Worm (Caenorhabditis elegans) whole organism, L4 larva: ENCODE data around the gene end-1.

Experiments
- F44E2.7 ChIP-seq: fragments of 200-800 bp; sonication (Bioruptor generic); IDR thresholded peaks from 2 replicates; pipeline ENCODE4 v2.1.2; 2022; ENCODE audit warnings: missing genetic modification characterization, missing compliant biosample characterization
- F49E8.2 ChIP-seq: sonication (generic microtip); optimal IDR thresholded peaks from 2 replicates; lab custom pipeline; 2016; ENCODE audit warnings: missing compliant biosample characterization, mild to moderate bottlenecking, missing genetic modification characterization, borderline replicate concordance
- Y75B8A.6 ChIP-seq: fragments of 200-800 bp; sonication (Bioruptor generic); IDR thresholded peaks from 2 replicates; pipeline ENCODE4 v1.3.6; 2022; ENCODE audit warnings: missing genetic modification reagents, missing genetic modification characterization, missing compliant biosample characterization
- aha-1 ChIP-seq: fragments of 150-350 bp; peaks from one replicate; lab custom pipeline; 2014; ENCODE audit warnings: missing biosample characterization, missing genetic modification characterization
- ama-1 ChIP-seq: fragments of 150-350 bp; optimal IDR thresholded peaks from 2 replicates; lab custom pipeline; 2014; ENCODE audit warnings: inconsistent platforms, mixed read lengths
- ceh-44 ChIP-seq: fragments of 200-800 bp; sonication (Bioruptor generic); IDR thresholded peaks from 2 replicates; pipeline ENCODE4 v1.3.6; 2022; ENCODE audit warnings: missing genetic modification reagents, missing genetic modification characterization, missing compliant biosample characterization
- ceh-82 ChIP-seq: sonication (generic microtip); optimal IDR thresholded peaks from 2 replicates; lab custom pipeline; 2017; ENCODE audit warnings: missing biosample characterization, missing genetic modification characterization
- ces-1 ChIP-seq: fragments of 150-350 bp; sonication (generic microtip); optimal IDR thresholded peaks from 4 replicates; lab custom pipeline; 2014; ENCODE audit warnings: missing biosample characterization, missing genetic modification reagents, missing genetic modification characterization
- ctbp-1 ChIP-seq: fragments of 200-800 bp; sonication (Bioruptor generic); IDR thresholded peaks from 2 replicates; pipeline ENCODE4 v1.3.6; 2022; ENCODE audit warnings: missing genetic modification reagents, missing genetic modification characterization, missing compliant biosample characterization
- daf-8 ChIP-seq: fragments of 200-800 bp; sonication (Bioruptor generic); IDR thresholded peaks from 2 replicates; pipeline ENCODE4 v1.3.6; 2022; ENCODE audit warnings: missing genetic modification characterization, missing compliant biosample characterization
- dpl-1 ChIP-seq: fragments of 150-350 bp; optimal IDR thresholded peaks from 2 replicates; lab custom pipeline; 2014; ENCODE audit warnings: missing biosample characterization, missing genetic modification reagents, missing genetic modification characterization
- dve-1 ChIP-seq: sonication (generic microtip); optimal IDR thresholded peaks from 2 replicates; lab custom pipeline; 2017; ENCODE audit warnings: antibody characterized with exemption, mild to moderate bottlenecking, missing genetic modification characterization, missing compliant biosample characterization; ENCODE audit not compliant: insufficient read depth
- egl-43 ChIP-seq: fragments of 200-800 bp; sonication (Bioruptor generic); IDR thresholded peaks from 2 replicates; pipeline ENCODE4 v1.3.6; 2022; ENCODE audit warnings: missing genetic modification reagents, missing genetic modification characterization, missing compliant biosample characterization
- fkh-10 ChIP-seq: fragments of 150-350 bp; optimal IDR thresholded peaks from 2 replicates; lab custom pipeline; 2014; ENCODE audit warnings: missing biosample characterization, missing genetic modification reagents, missing genetic modification characterization
- gei-8 ChIP-seq: fragments of 200-800 bp; sonication (Bioruptor generic); optimal IDR thresholded peaks from 2 replicates; lab custom pipeline; 2018; ENCODE audit warnings: mild to moderate bottlenecking, missing genetic modification characterization, missing compliant biosample characterization
- lin-38 ChIP-seq: fragments of 200-800 bp; sonication (Bioruptor generic); IDR thresholded peaks from 2 replicates; pipeline ENCODE4 v1.3.6; 2022; ENCODE audit warnings: missing genetic modification reagents, missing genetic modification characterization, missing compliant biosample characterization
- lir-3 ChIP-seq: sonication (generic microtip); optimal IDR thresholded peaks from 2 replicates; lab custom pipeline; 2016; ENCODE audit warnings: mild to moderate bottlenecking, missing genetic modification characterization, missing compliant biosample characterization
- mdl-1 ChIP-seq, 2 experiments: fragments of 150-350 bp in 1 of 2; sonication (generic microtip) in 1 of 2; optimal IDR thresholded peaks; 2 replicates each; lab custom pipeline; 2014 to 2017; ENCODE audit warnings: missing biosample characterization in 2 of 2, missing genetic modification characterization in 2 of 2
- mdt-29 ChIP-seq: fragments of 200-800 bp; sonication (Bioruptor generic); IDR thresholded peaks from 2 replicates; pipeline ENCODE4 v1.3.6; 2022; ENCODE audit warnings: missing genetic modification reagents, missing genetic modification characterization, missing compliant biosample characterization
- mxl-3 ChIP-seq: fragments of 200-800 bp; sonication (Bioruptor generic); optimal IDR thresholded peaks from 2 replicates; lab custom pipeline; 2018; ENCODE audit warnings: mild to moderate bottlenecking, missing genetic modification characterization, missing compliant biosample characterization
- nhr-11 ChIP-seq: fragments of 150-350 bp; optimal IDR thresholded peaks from 2 replicates; lab custom pipeline; 2014; ENCODE audit warnings: missing biosample characterization, missing genetic modification characterization
- nhr-237 ChIP-seq: sonication (generic microtip); optimal IDR thresholded peaks from 2 replicates; lab custom pipeline; 2017; ENCODE audit warnings: missing biosample characterization, missing genetic modification characterization
- nhr-41 ChIP-seq: fragments of 200-800 bp; sonication (Bioruptor generic); IDR thresholded peaks from 2 replicates; pipeline ENCODE4 v1.3.6; 2022; ENCODE audit warnings: missing genetic modification reagents, missing genetic modification characterization, missing compliant biosample characterization
- nhr-6 ChIP-seq: fragments of 150-350 bp; optimal IDR thresholded peaks from 2 replicates; lab custom pipeline; 2014; ENCODE audit warnings: missing biosample characterization, missing genetic modification characterization
- nhr-76 ChIP-seq: fragments of 150-350 bp; optimal IDR thresholded peaks from 2 replicates; lab custom pipeline; 2014; ENCODE audit warnings: missing biosample characterization, missing genetic modification characterization
- nhr-77 ChIP-seq: fragments of 150-350 bp; optimal IDR thresholded peaks from 2 replicates; lab custom pipeline; 2014; ENCODE audit warnings: missing biosample characterization, missing genetic modification characterization
- pha-4 ChIP-seq, 2 experiments: fragments of 150-350 bp in 1 of 2; fragments of 200-800 bp in 1 of 2; sonication (Bioruptor generic) in 1 of 2; IDR thresholded peaks in 1 of 2; optimal IDR thresholded peaks in 1 of 2; 2 replicates each; pipeline versions ENCODE4 v1.3.6 to Lab custom; 2014 to 2022; ENCODE audit warnings: missing genetic modification characterization in 2 of 2, missing genetic modification reagents in 2 of 2, missing biosample characterization in 1 of 2, missing compliant biosample characterization in 1 of 2
- rbr-2 ChIP-seq: sonication (generic microtip); optimal IDR thresholded peaks from 2 replicates; lab custom pipeline; 2016; ENCODE audit warnings: missing genotype, missing genetic modification characterization, missing compliant biosample characterization
- saeg-2 ChIP-seq: fragments of 200-800 bp; sonication (Bioruptor generic); IDR thresholded peaks from 2 replicates; pipeline ENCODE4 v1.3.6; 2022; ENCODE audit warnings: missing genetic modification reagents, missing genetic modification characterization, missing compliant biosample characterization
- set-16 ChIP-seq: fragments of 200-800 bp; sonication (Bioruptor generic); IDR thresholded peaks from 2 replicates; pipeline ENCODE4 v1.3.6; 2022; ENCODE audit warnings: missing genetic modification reagents, missing genetic modification characterization, missing compliant biosample characterization
- snpc-1.2 ChIP-seq: fragments of 200-800 bp; sonication (Bioruptor generic); IDR thresholded peaks from 2 replicates; pipeline ENCODE4 v1.3.6; 2022; ENCODE audit warnings: missing genetic modification reagents, missing genetic modification characterization, missing compliant biosample characterization
- spr-1 ChIP-seq: sonication (generic microtip); optimal IDR thresholded peaks from 2 replicates; lab custom pipeline; 2016; ENCODE audit warnings: mild to moderate bottlenecking, missing genetic modification characterization, missing compliant biosample characterization
- spr-3 ChIP-seq: fragments of 200-800 bp; sonication (Bioruptor generic); optimal IDR thresholded peaks from 2 replicates; lab custom pipeline; 2018; ENCODE audit warnings: mild to moderate bottlenecking, missing genetic modification characterization, missing compliant biosample characterization
- tra-1 ChIP-seq: fragments of 200-800 bp; sonication (Bioruptor generic); IDR thresholded peaks from 2 replicates; pipeline ENCODE4 v1.3.6; 2022; ENCODE audit warnings: missing genetic modification reagents, missing genetic modification characterization, missing compliant biosample characterization
- unc-130 ChIP-seq: sonication (generic microtip); optimal IDR thresholded peaks from 2 replicates; lab custom pipeline; 2016; ENCODE audit warnings: missing genetic modification reagents, missing genetic modification characterization, missing compliant biosample characterization
- unc-62 ChIP-seq, 3 experiments: fragments of 150-350 bp in 1 of 3; sonication (generic microtip); optimal IDR thresholded peaks in 2 of 3; peaks in 1 of 3; 1 replicate in 1 of 3; 2 replicates in 2 of 3; lab custom pipeline; 2014 to 2017; ENCODE audit warnings: missing biosample characterization in 3 of 3, missing genetic modification characterization in 3 of 3, missing genetic modification reagents in 3 of 3, missing genotype in 1 of 3
- vab-7 ChIP-seq: fragments of 200-800 bp; sonication (Bioruptor generic); IDR thresholded peaks from 2 replicates; pipeline ENCODE4 v1.3.6; 2022; ENCODE audit warnings: missing genetic modification reagents, missing genetic modification characterization, missing compliant biosample characterization
- zag-1 ChIP-seq: fragments of 150-350 bp; optimal IDR thresholded peaks from 2 replicates; lab custom pipeline; 2014; ENCODE audit warnings: missing biosample characterization, missing genetic modification characterization
- ztf-11 ChIP-seq: fragments of 150-350 bp; optimal IDR thresholded peaks from 2 replicates; lab custom pipeline; 2014; ENCODE audit warnings: missing biosample characterization, missing genetic modification characterization
- ztf-7 ChIP-seq: fragments of 150-350 bp; optimal IDR thresholded peaks from 2 replicates; lab custom pipeline; 2014; ENCODE audit warnings: missing biosample characterization, missing genetic modification characterization

Gene end-1

ce11 chrV:14008353-14008859 lies 23.5 kb downstream of the end-1 start (continued):
- TF ChIP-seq ces-1 (GFP tag; lab: Kevin White, UChicago) (no peak), pha-4 (GFP tag; IDR thresholded peaks at IDR 0.05; lab: Robert Waterston, UW) (peak; percentile 35; the same call in 1 of the 2 replicates), pha-4 (tag; optimal IDR thresholded peaks at IDR 0.05; lab: Kevin White, UChicago) (no peak), dpl-1 (GFP tag; lab: Kevin White, UChicago) (peak; percentile 46), unc-130 (GFP tag; lab: Kevin White, UChicago) (peak; percentile 20), rbr-2 (peak; percentile 28), ceh-82 (tag; lab: Kevin White, UChicago) (no peak), Y75B8A.6 (no peak), daf-8 (GFP tag; lab: Robert Waterston, UW) (no peak), ztf-11 (tag; lab: Kevin White, UChicago) (no peak), lin-38 (GFP tag; lab: Robert Waterston, UW) (peak; percentile 47), set-16 (GFP tag; lab: Robert Waterston, UW) (no peak), nhr-77 (tag; lab: Kevin White, UChicago) (no peak), mxl-3 (GFP tag; lab: Kevin White, UChicago) (no peak), ceh-44 (GFP tag; lab: Robert Waterston, UW) (no peak), ctbp-1 (GFP tag; lab: Robert Waterston, UW) (0 out of 2 replicates have a peak, but pooled peaks have one; percentile 13), vab-7 (GFP tag; lab: Robert Waterston, UW) (no peak), lir-3 (no peak), nhr-6 (peak; percentile 69), F44E2.7 (GFP tag; lab: Robert Waterston, UW) (no peak)

ce11 chrV:14010021-14010420 lies 25.1 kb downstream of the end-1 start:
- TF ChIP-seq F49E8.2 (tag; lab: Kevin White, UChicago) (no peak), unc-62 (GFP tag; optimal IDR thresholded peaks at IDR 0.05 in 1 of 2; lab: Kevin White, UChicago) (no peak), unc-62 (tag; optimal IDR thresholded peaks at IDR 0.05; lab: Kevin White, UChicago) (no peak), vab-7 (GFP tag; lab: Robert Waterston, UW) (no peak)

- no peak for TF ChIP-seq nhr-11 (tag; lab: Kevin White, UChicago)
- TF ChIP-seq unc-130 (GFP tag; lab: Kevin White, UChicago): no peak
- TF ChIP-seq spr-1 (tag; lab: Kevin White, UChicago): no peak
- 0 out of 2 replicates have a peak, but pooled peaks have one; percentile 40 for TF ChIP-seq egl-43
- no peak for TF ChIP-seq ama-1 (lab: Kevin White, UChicago)
- TF ChIP-seq mdl-1 (tag; optimal IDR thresholded peaks at IDR 0.05; lab: Kevin White, UChicago): no peak
- TF ChIP-seq gei-8 (GFP tag; lab: Kevin White, UChicago): no peak
- no peak for TF ChIP-seq snpc-1.2 (GFP tag; lab: Robert Waterston, UW)
- no peak for TF ChIP-seq ctbp-1 (GFP tag; lab: Robert Waterston, UW)
- no peak for TF ChIP-seq aha-1
- TF ChIP-seq nhr-76: no peak
- TF ChIP-seq dve-1: no peak
- TF ChIP-seq daf-8 (GFP tag; lab: Robert Waterston, UW): no peak
- TF ChIP-seq nhr-237 (tag; lab: Kevin White, UChicago): no peak
- no peak for TF ChIP-seq zag-1 (tag; lab: Kevin White, UChicago)
- peak; percentile 96 for TF ChIP-seq set-16 (GFP tag; lab: Robert Waterston, UW)
- TF ChIP-seq ztf-7 (tag; lab: Kevin White, UChicago): no peak
- TF ChIP-seq tra-1 (GFP tag; lab: Robert Waterston, UW): no peak
- TF ChIP-seq spr-3 (GFP tag; lab: Kevin White, UChicago): no peak
- TF ChIP-seq vab-7 (GFP tag; lab: Robert Waterston, UW): 0 out of 2 replicates have a peak, but pooled peaks have one; percentile 6
- TF ChIP-seq fkh-10 (GFP tag; lab: Kevin White, UChicago): no peak
- TF ChIP-seq nhr-41 (GFP tag; lab: Robert Waterston, UW): no peak
- no peak for TF ChIP-seq mdt-29 (GFP tag; lab: Robert Waterston, UW)
- TF ChIP-seq saeg-2: 0 out of 2 replicates have a peak, but pooled peaks have one; percentile 25
Observed at ce11 chrV:14011427-14011826, 26.5 kb downstream of the end-1 start.
